Worm (Caenorhabditis elegans) whole organism, midembryonic: ENCODE results near the gene M03C11.9.

Experiments used
- T22C8.4 ChIP-seq: fragments of 200-800 bp; sonication (Bioruptor generic); IDR thresholded peaks from 2 replicates; pipeline ENCODE4 v1.3.6; 2022; ENCODE audit warnings: missing genetic modification characterization, missing compliant biosample characterization
- cog-1 ChIP-seq: sonication (generic microtip); optimal IDR thresholded peaks from 2 replicates; lab custom pipeline; 2016; ENCODE audit warnings: missing genetic modification characterization, missing compliant biosample characterization
- klf-2 ChIP-seq: fragments of 200-800 bp; sonication (Bioruptor generic); conservative IDR thresholded peaks from 2 replicates; pipeline ENCODE4 v1.3.6; 2022; ENCODE audit warnings: missing genetic modification reagents, missing genetic modification characterization, missing compliant biosample characterization
- med-1 ChIP-seq: sonication (generic microtip); optimal IDR thresholded peaks from 2 replicates; lab custom pipeline; 2017; ENCODE audit warnings: missing genetic modification characterization, mild to moderate bottlenecking, missing compliant biosample characterization, antibody characterized with exemption, missing genetic modification reagents; ENCODE audit not compliant: insufficient read depth
- ref-1 ChIP-seq: fragments of 200-800 bp; sonication (Bioruptor generic); conservative IDR thresholded peaks from 2 replicates; pipeline ENCODE4 v1.3.6; 2022; ENCODE audit warnings: missing genetic modification reagents, missing genetic modification characterization, missing compliant biosample characterization
- tab-1 ChIP-seq: fragments of 200-800 bp; sonication (Bioruptor generic); IDR thresholded peaks from 2 replicates; pipeline ENCODE4 v1.3.6; 2022; ENCODE audit warnings: missing genetic modification characterization, missing compliant biosample characterization
- ztf-29 ChIP-seq: fragments of 200-800 bp; sonication (Bioruptor generic); IDR thresholded peaks from 2 replicates; pipeline ENCODE4 v1.3.6; 2022; ENCODE audit warnings: missing genetic modification reagents, missing genetic modification characterization, missing compliant biosample characterization

- TF ChIP-seq klf-2 (GFP tag; lab: Robert Waterston, UW): no peak
- no peak for TF ChIP-seq med-1 (GFP tag; lab: Kevin White, UChicago)
- TF ChIP-seq cog-1 (tag; lab: Kevin White, UChicago): no peak
- TF ChIP-seq T22C8.4 (GFP tag; lab: Robert Waterston, UW): no peak
- no peak for TF ChIP-seq ztf-29 (GFP tag; lab: Robert Waterston, UW)
- no peak for TF ChIP-seq tab-1
- no peak for TF ChIP-seq ref-1
Measured at ce11 chrIII:10355382-10355781, 36.1 kb downstream of the M03C11.9 start, which contains the start of gene spp-1.
